Worm (Caenorhabditis elegans): ENCODE results near the gene nspb-9.

DNA sequence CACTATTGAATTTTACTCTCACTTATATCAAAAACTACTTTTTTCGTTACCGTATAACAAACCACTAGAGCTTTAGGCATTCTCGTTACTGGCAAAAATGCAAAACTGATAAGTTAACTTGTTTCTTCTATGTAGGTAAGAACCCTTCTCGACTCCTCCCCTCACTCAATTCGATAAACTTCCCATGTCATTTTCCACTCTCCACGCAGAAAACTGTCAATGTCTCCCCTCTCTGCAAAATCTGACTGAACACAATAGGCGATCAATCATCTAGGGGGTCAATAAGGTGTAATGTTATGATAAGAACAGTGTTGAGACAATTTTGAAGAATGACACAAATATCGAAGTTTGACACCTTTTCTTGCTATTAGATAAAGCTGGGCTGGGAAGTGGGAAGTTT lies 38.1 kb downstream of the nspb-9 start:
- TF ChIP-seq ama-1 (optimal IDR thresholded peaks at IDR 0.05) (no peak), scrt-1 (GFP tag; IDR thresholded peaks at IDR 0.05) (no peak), ceh-13 (GFP tag; optimal IDR thresholded peaks at IDR 0.05) (no peak), flt-1 (GFP tag; IDR thresholded peaks at IDR 0.05) (no peak), tra-4 (tag; optimal IDR thresholded peaks at IDR 0.05) (no peak), ets-7 (tag; optimal IDR thresholded peaks at IDR 0.05) (no peak), hnd-1 (tag; optimal IDR thresholded peaks at IDR 0.05) (no peak), hmg-4 (GFP tag; optimal IDR thresholded peaks at IDR 0.05) (no peak), pes-1 (GFP tag; IDR thresholded peaks at IDR 0.05) (no peak)

All from whole organism, early embryonic.